Worm (Caenorhabditis elegans) whole organism, L4 larva: ENCODE data around the gene rab-6.2.

Experiments used
- F26F4.8 ChIP-seq: fragments of 200-800 bp; sonication (Bioruptor generic); conservative IDR thresholded peaks from 2 replicates; pipeline ENCODE4 v1.3.6; 2022; ENCODE audit warnings: missing genetic modification characterization, missing compliant biosample characterization
- F37D6.2 ChIP-seq: sonication (generic microtip); optimal IDR thresholded peaks from 2 replicates; lab custom pipeline; 2016; ENCODE audit warnings: mild to moderate bottlenecking, missing genetic modification characterization, missing compliant biosample characterization
- F44E2.7 ChIP-seq: fragments of 200-800 bp; sonication (Bioruptor generic); IDR thresholded peaks from 2 replicates; pipeline ENCODE4 v2.1.2; 2022; ENCODE audit warnings: missing genetic modification characterization, missing compliant biosample characterization
- Y75B8A.6 ChIP-seq: fragments of 200-800 bp; sonication (Bioruptor generic); IDR thresholded peaks from 2 replicates; pipeline ENCODE4 v1.3.6; 2022; ENCODE audit warnings: missing genetic modification reagents, missing genetic modification characterization, missing compliant biosample characterization
- ZK546.5 ChIP-seq, 2 experiments: sonication (generic microtip); optimal IDR thresholded peaks; 2 replicates each; lab custom pipeline; 2017; ENCODE audit warnings: missing biosample characterization in 2 of 2, missing genetic modification characterization in 2 of 2
- aly-2 ChIP-seq: sonication (generic microtip); optimal IDR thresholded peaks from 2 replicates; lab custom pipeline; 2018; ENCODE audit warnings: missing biosample characterization, missing genetic modification characterization
- ama-1 ChIP-seq: fragments of 150-350 bp; optimal IDR thresholded peaks from 2 replicates; lab custom pipeline; 2014; ENCODE audit warnings: inconsistent platforms, mixed read lengths
- ceh-20 ChIP-seq: fragments of 200-800 bp; sonication (Bioruptor generic); IDR thresholded peaks from 2 replicates; pipeline ENCODE4 v1.3.6; 2022; ENCODE audit warnings: missing genetic modification reagents, missing genetic modification characterization, missing compliant biosample characterization
- ctbp-1 ChIP-seq: fragments of 200-800 bp; sonication (Bioruptor generic); IDR thresholded peaks from 2 replicates; pipeline ENCODE4 v1.3.6; 2022; ENCODE audit warnings: missing genetic modification reagents, missing genetic modification characterization, missing compliant biosample characterization
- daf-16 ChIP-seq, 3 experiments: sonication (generic microtip); optimal IDR thresholded peaks; 2 replicates each; lab custom pipeline; 2016 to 2017; ENCODE audit warnings: missing genetic modification characterization in 3 of 3, missing genetic modification reagents in 3 of 3, mild to moderate bottlenecking in 2 of 3, missing compliant biosample characterization in 2 of 3, missing biosample characterization in 1 of 3, moderate library complexity in 1 of 3
- dve-1 ChIP-seq: sonication (generic microtip); optimal IDR thresholded peaks from 2 replicates; lab custom pipeline; 2017; ENCODE audit warnings: antibody characterized with exemption, mild to moderate bottlenecking, missing genetic modification characterization, missing compliant biosample characterization; ENCODE audit not compliant: insufficient read depth
- egl-27 ChIP-seq: sonication (generic microtip); optimal IDR thresholded peaks from 3 replicates; lab custom pipeline; 2017; ENCODE audit warnings: missing biosample characterization, missing genetic modification reagents, missing genetic modification characterization
- egl-43 ChIP-seq: fragments of 200-800 bp; sonication (Bioruptor generic); IDR thresholded peaks from 2 replicates; pipeline ENCODE4 v1.3.6; 2022; ENCODE audit warnings: missing genetic modification reagents, missing genetic modification characterization, missing compliant biosample characterization
- fkh-10 ChIP-seq: fragments of 150-350 bp; optimal IDR thresholded peaks from 2 replicates; lab custom pipeline; 2014; ENCODE audit warnings: missing biosample characterization, missing genetic modification reagents, missing genetic modification characterization
- fos-1 ChIP-seq: fragments of 150-350 bp; optimal IDR thresholded peaks from 2 replicates; lab custom pipeline; 2014; ENCODE audit warnings: missing biosample characterization, missing genetic modification characterization
- gei-8 ChIP-seq: fragments of 200-800 bp; sonication (Bioruptor generic); optimal IDR thresholded peaks from 2 replicates; lab custom pipeline; 2018; ENCODE audit warnings: mild to moderate bottlenecking, missing genetic modification characterization, missing compliant biosample characterization
- hlh-11 ChIP-seq: fragments of 200-800 bp; sonication (Bioruptor generic); optimal IDR thresholded peaks from 2 replicates; lab custom pipeline; 2018; ENCODE audit warnings: mild to moderate bottlenecking, missing genetic modification characterization, missing compliant biosample characterization
- hmg-1.1 ChIP-seq: fragments of 200-800 bp; sonication (Bioruptor generic); IDR thresholded peaks from 2 replicates; pipeline ENCODE4 v1.3.6; 2022; ENCODE audit warnings: missing genetic modification reagents, missing genetic modification characterization, missing compliant biosample characterization
- jun-1 ChIP-seq: fragments of 150-350 bp; optimal IDR thresholded peaks from 2 replicates; lab custom pipeline; 2014; ENCODE audit warnings: missing biosample characterization, missing genetic modification reagents, missing genetic modification characterization
- lin-15B ChIP-seq: fragments of 150-350 bp; sonication (generic microtip); optimal IDR thresholded peaks from 3 replicates; lab custom pipeline; 2014; ENCODE audit warnings: missing biosample characterization, missing genetic modification characterization
- lin-39 ChIP-seq: fragments of 150-350 bp; optimal IDR thresholded peaks from 2 replicates; lab custom pipeline; 2014; ENCODE audit warnings: missing biosample characterization, missing genetic modification reagents, missing genetic modification characterization
- lir-3 ChIP-seq: sonication (generic microtip); optimal IDR thresholded peaks from 2 replicates; lab custom pipeline; 2016; ENCODE audit warnings: mild to moderate bottlenecking, missing genetic modification characterization, missing compliant biosample characterization
- lsy-2 ChIP-seq, 2 experiments: fragments of 150-350 bp in 1 of 2; sonication (generic microtip) in 1 of 2; optimal IDR thresholded peaks; 2 replicates each; lab custom pipeline; 2014 to 2017; ENCODE audit warnings: missing biosample characterization in 2 of 2, missing genetic modification characterization in 2 of 2
- mdl-1 ChIP-seq, 2 experiments: fragments of 150-350 bp in 1 of 2; sonication (generic microtip) in 1 of 2; optimal IDR thresholded peaks; 2 replicates each; lab custom pipeline; 2014 to 2017; ENCODE audit warnings: missing biosample characterization in 2 of 2, missing genetic modification characterization in 2 of 2
- mdt-29 ChIP-seq: fragments of 200-800 bp; sonication (Bioruptor generic); IDR thresholded peaks from 2 replicates; pipeline ENCODE4 v1.3.6; 2022; ENCODE audit warnings: missing genetic modification reagents, missing genetic modification characterization, missing compliant biosample characterization
- mes-2 ChIP-seq: sonication (generic microtip); optimal IDR thresholded peaks from 2 replicates; lab custom pipeline; 2016; ENCODE audit warnings: missing genotype, mild to moderate bottlenecking, missing genetic modification characterization, missing compliant biosample characterization; ENCODE audit not compliant: poor library complexity, severe bottlenecking
- nhr-102 ChIP-seq: sonication (generic microtip); optimal IDR thresholded peaks from 2 replicates; lab custom pipeline; 2016; ENCODE audit warnings: mild to moderate bottlenecking, missing genetic modification characterization, moderate library complexity, missing compliant biosample characterization
- nhr-11 ChIP-seq: fragments of 150-350 bp; optimal IDR thresholded peaks from 2 replicates; lab custom pipeline; 2014; ENCODE audit warnings: missing biosample characterization, missing genetic modification characterization
- nhr-237 ChIP-seq: sonication (generic microtip); optimal IDR thresholded peaks from 2 replicates; lab custom pipeline; 2017; ENCODE audit warnings: missing biosample characterization, missing genetic modification characterization
- nhr-28 ChIP-seq: fragments of 150-350 bp; optimal IDR thresholded peaks from 2 replicates; lab custom pipeline; 2014; ENCODE audit warnings: missing biosample characterization, missing genetic modification characterization
- nhr-41 ChIP-seq: fragments of 200-800 bp; sonication (Bioruptor generic); IDR thresholded peaks from 2 replicates; pipeline ENCODE4 v1.3.6; 2022; ENCODE audit warnings: missing genetic modification reagents, missing genetic modification characterization, missing compliant biosample characterization
- nhr-42 ChIP-seq: fragments of 200-800 bp; sonication (Bioruptor generic); IDR thresholded peaks from 2 replicates; pipeline ENCODE4 v1.3.6; 2022; ENCODE audit warnings: missing genetic modification characterization, missing compliant biosample characterization
- nhr-6 ChIP-seq: fragments of 150-350 bp; optimal IDR thresholded peaks from 2 replicates; lab custom pipeline; 2014; ENCODE audit warnings: missing biosample characterization, missing genetic modification characterization
- nhr-77 ChIP-seq: fragments of 150-350 bp; optimal IDR thresholded peaks from 2 replicates; lab custom pipeline; 2014; ENCODE audit warnings: missing biosample characterization, missing genetic modification characterization
- pha-4 ChIP-seq, 2 experiments: fragments of 150-350 bp in 1 of 2; fragments of 200-800 bp in 1 of 2; sonication (Bioruptor generic) in 1 of 2; IDR thresholded peaks in 1 of 2; optimal IDR thresholded peaks in 1 of 2; 2 replicates each; pipeline versions ENCODE4 v1.3.6 to Lab custom; 2014 to 2022; ENCODE audit warnings: missing genetic modification characterization in 2 of 2, missing genetic modification reagents in 2 of 2, missing biosample characterization in 1 of 2, missing compliant biosample characterization in 1 of 2
- php-3 ChIP-seq: fragments of 200-800 bp; sonication (Bioruptor generic); IDR thresholded peaks from 2 replicates; pipeline ENCODE4 v1.3.6; 2022; ENCODE audit warnings: missing genetic modification reagents, missing genetic modification characterization, missing compliant biosample characterization
- rbr-2 ChIP-seq: sonication (generic microtip); optimal IDR thresholded peaks from 2 replicates; lab custom pipeline; 2016; ENCODE audit warnings: missing genotype, missing genetic modification characterization, missing compliant biosample characterization
- spr-3 ChIP-seq: fragments of 200-800 bp; sonication (Bioruptor generic); optimal IDR thresholded peaks from 2 replicates; lab custom pipeline; 2018; ENCODE audit warnings: mild to moderate bottlenecking, missing genetic modification characterization, missing compliant biosample characterization
- tag-97 ChIP-seq: fragments of 200-800 bp; sonication (Bioruptor generic); IDR thresholded peaks from 2 replicates; pipeline ENCODE4 v1.3.6; 2022; ENCODE audit warnings: missing genetic modification characterization, missing compliant biosample characterization
- tra-1 ChIP-seq: fragments of 200-800 bp; sonication (Bioruptor generic); IDR thresholded peaks from 2 replicates; pipeline ENCODE4 v1.3.6; 2022; ENCODE audit warnings: missing genetic modification reagents, missing genetic modification characterization, missing compliant biosample characterization
- unc-130 ChIP-seq: sonication (generic microtip); optimal IDR thresholded peaks from 2 replicates; lab custom pipeline; 2016; ENCODE audit warnings: missing genetic modification reagents, missing genetic modification characterization, missing compliant biosample characterization
- unc-39 ChIP-seq: sonication (generic microtip); optimal IDR thresholded peaks from 2 replicates; lab custom pipeline; 2017; ENCODE audit warnings: missing biosample characterization, missing genetic modification characterization
- unc-62 ChIP-seq, 3 experiments: fragments of 150-350 bp in 1 of 3; sonication (generic microtip); optimal IDR thresholded peaks in 2 of 3; peaks in 1 of 3; 1 replicate in 1 of 3; 2 replicates in 2 of 3; lab custom pipeline; 2014 to 2017; ENCODE audit warnings: missing biosample characterization in 3 of 3, missing genetic modification characterization in 3 of 3, missing genetic modification reagents in 3 of 3, missing genotype in 1 of 3
- zfp-2 ChIP-seq: sonication (generic microtip); optimal IDR thresholded peaks from 2 replicates; lab custom pipeline; 2016; ENCODE audit warnings: mild to moderate bottlenecking, missing genetic modification characterization, missing compliant biosample characterization
- zfp-3 ChIP-seq: fragments of 200-800 bp; sonication (Bioruptor generic); conservative IDR thresholded peaks from 2 replicates; pipeline ENCODE4 v1.3.6; 2022; ENCODE audit warnings: missing genetic modification reagents, missing genetic modification characterization, missing compliant biosample characterization
- zip-11 ChIP-seq: fragments of 200-800 bp; sonication (Bioruptor generic); IDR thresholded peaks from 2 replicates; pipeline ENCODE4 v1.3.6; 2022; ENCODE audit warnings: missing genetic modification characterization, missing compliant biosample characterization
- zip-2 ChIP-seq: fragments of 150-350 bp; optimal IDR thresholded peaks from 2 replicates; lab custom pipeline; 2014; ENCODE audit warnings: missing biosample characterization, missing genetic modification characterization
- ztf-11 ChIP-seq: fragments of 150-350 bp; optimal IDR thresholded peaks from 2 replicates; lab custom pipeline; 2014; ENCODE audit warnings: missing biosample characterization, missing genetic modification characterization
- ztf-7 ChIP-seq: fragments of 150-350 bp; optimal IDR thresholded peaks from 2 replicates; lab custom pipeline; 2014; ENCODE audit warnings: missing biosample characterization, missing genetic modification characterization

rab-6.2 gene

DNA sequence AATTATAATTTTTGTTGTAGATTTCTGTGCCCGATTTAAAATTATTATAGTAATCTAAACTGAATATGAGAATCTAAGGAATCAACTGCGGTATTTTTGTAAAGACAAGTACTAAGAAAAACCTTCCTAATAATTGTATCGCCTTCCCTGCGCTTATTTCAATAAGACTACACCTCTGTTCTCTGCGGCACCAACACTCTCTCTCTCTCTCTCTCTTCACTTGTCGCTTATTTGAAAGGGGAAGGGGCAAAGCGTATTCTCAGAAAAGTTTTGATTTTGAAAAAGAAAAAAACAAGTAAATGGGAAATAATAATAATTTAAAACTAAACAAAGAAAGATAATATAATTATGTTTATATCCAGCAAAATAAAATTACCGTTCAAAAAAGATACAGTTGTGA, 41.1 kb upstream of the rab-6.2 start (continued):
- TF ChIP-seq jun-1 (tag; lab: Kevin White, UChicago) (peak; percentile 61), nhr-41 (no peak)

DNA sequence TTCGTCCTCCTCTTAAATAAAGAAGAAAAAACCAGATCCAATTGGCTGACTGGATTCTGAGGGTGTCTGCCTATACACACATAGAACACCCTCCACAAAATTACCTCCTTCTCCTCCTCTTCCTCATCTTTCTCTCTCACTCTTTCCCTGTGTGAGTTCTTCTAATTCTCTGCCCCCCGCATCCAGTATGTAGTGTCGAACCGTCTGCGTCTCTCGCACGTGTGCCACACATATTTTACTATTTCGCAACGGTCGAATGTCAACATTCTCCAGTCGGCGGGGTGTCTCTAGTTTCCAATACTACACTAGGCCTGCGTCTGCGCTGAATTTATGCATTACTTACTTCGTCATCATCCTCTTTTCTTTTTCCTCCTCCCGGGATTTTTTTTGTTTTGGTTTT, 37.9 kb upstream of the rab-6.2 start:
- TF ChIP-seq dve-1 (peak; percentile 25), nhr-42 (GFP tag; lab: Robert Waterston, UW) (no peak), ama-1 (lab: Kevin White, UChicago) (no peak), lin-39 (no peak), daf-16 (GFP tag; optimal IDR thresholded peaks at IDR 0.05; lab: Kevin White, UChicago) (peak in 1 of 2 experiments; percentile 6), daf-16 (tag; optimal IDR thresholded peaks at IDR 0.05; lab: Kevin White, UChicago) (peak; percentile 56), nhr-77 (tag; lab: Kevin White, UChicago) (no peak), unc-130 (no peak), mes-2 (tag; lab: Kevin White, UChicago) (peak; percentile 76), hmg-1.1 (GFP tag; lab: Robert Waterston, UW) (peak; percentile 91), nhr-237 (tag; lab: Kevin White, UChicago) (no peak), nhr-6 (tag; lab: Kevin White, UChicago) (peak; percentile 12), ZK546.5 (tag; optimal IDR thresholded peaks at IDR 0.05; lab: Kevin White, UChicago) (no peak), lin-15B (tag; lab: Kevin White, UChicago) (no peak), egl-27 (no peak), tag-97 (GFP tag; lab: Robert Waterston, UW) (no peak), nhr-102 (tag; lab: Kevin White, UChicago) (peak; percentile 30), lir-3 (no peak), hlh-11 (tag; lab: Kevin White, UChicago) (peak; percentile 78), rbr-2 (tag; lab: Kevin White, UChicago) (peak; percentile 75), zip-2 (peak; percentile 34), nhr-28 (tag; lab: Kevin White, UChicago) (peak; percentile 94), fos-1 (tag; lab: Kevin White, UChicago) (no peak), tra-1 (GFP tag; lab: Robert Waterston, UW) (no peak), pha-4 (GFP tag; IDR thresholded peaks at IDR 0.05; lab: Robert Waterston, UW) (no peak), pha-4 (tag; optimal IDR thresholded peaks at IDR 0.05; lab: Kevin White, UChicago) (peak; percentile 59), ztf-11 (tag; lab: Kevin White, UChicago) (no peak), egl-43 (GFP tag; lab: Robert Waterston, UW) (no peak), unc-62 (GFP tag; optimal IDR thresholded peaks at IDR 0.05 in 1 of 2; lab: Kevin White, UChicago) (peak in 1 of 2 experiments; percentile 86), unc-62 (tag; optimal IDR thresholded peaks at IDR 0.05; lab: Kevin White, UChicago) (no peak), zfp-2 (tag; lab: Kevin White, UChicago) (no peak), ctbp-1 (GFP tag; lab: Robert Waterston, UW) (0 out of 2 replicates have a peak, but pooled peaks have one; percentile 30), php-3 (GFP tag; lab: Robert Waterston, UW) (no peak), gei-8 (no peak), Y75B8A.6 (GFP tag; lab: Robert Waterston, UW) (no peak), F44E2.7 (GFP tag; lab: Robert Waterston, UW) (no peak), fkh-10 (GFP tag; lab: Kevin White, UChicago) (peak; percentile 58), F37D6.2 (tag; lab: Kevin White, UChicago) (no peak), lsy-2 (tag; optimal IDR thresholded peaks at IDR 0.05; lab: Kevin White, UChicago) (peak; percentile 50 to 66), aly-2 (no peak), ceh-20 (GFP tag; lab: Robert Waterston, UW) (peak; percentile 51; the same call in 1 of the 2 replicates), ztf-7 (tag; lab: Kevin White, UChicago) (no peak), nhr-11 (tag; lab: Kevin White, UChicago) (peak; percentile 54), spr-3 (no peak), mdl-1 (tag; optimal IDR thresholded peaks at IDR 0.05; lab: Kevin White, UChicago) (peak; percentile 98), zip-11 (GFP tag; lab: Robert Waterston, UW) (no peak), zfp-3 (no peak), F26F4.8 (GFP tag; lab: Robert Waterston, UW) (no peak), unc-39 (tag; lab: Kevin White, UChicago) (no peak), mdt-29 (no peak)
